Worm (Caenorhabditis elegans): Measurements from ENCODE around the gene col-165.

DNA sequence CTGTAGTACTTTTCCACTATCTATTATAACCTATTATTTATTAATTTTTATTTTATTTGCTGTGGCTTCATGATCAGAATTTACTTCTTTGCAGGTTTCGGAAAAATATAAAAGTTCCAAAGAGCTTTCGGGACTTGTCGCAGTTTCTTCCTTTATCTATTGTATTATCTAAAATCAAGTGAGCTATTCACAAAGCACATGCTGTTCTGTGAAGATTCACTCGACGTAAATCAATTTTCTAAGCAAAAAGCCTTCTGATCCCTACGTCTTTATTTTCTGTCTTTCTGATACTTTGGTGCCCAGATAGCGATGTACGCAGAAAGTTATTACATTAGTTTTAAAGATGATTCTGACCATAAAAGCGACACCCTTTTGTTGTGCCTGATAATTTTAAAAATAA, 36.3 kb upstream of the col-165 start:
- no peak for TF ChIP-seq flt-1 (GFP tag; IDR thresholded peaks at IDR 0.05)
- no peak for TF ChIP-seq ama-1 (optimal IDR thresholded peaks at IDR 0.05)
- no peak for TF ChIP-seq ceh-13 (GFP tag; optimal IDR thresholded peaks at IDR 0.05)
- TF ChIP-seq sea-1 (GFP tag; conservative IDR thresholded peaks at IDR 0.05): no peak
- TF ChIP-seq scrt-1 (GFP tag; IDR thresholded peaks at IDR 0.05): no peak
